Worm (Caenorhabditis elegans) whole organism, young adult: ENCODE results near the gene srsx-12.

Experiments
- F37B4.10 ChIP-seq: fragments of 200-800 bp; sonication (Bioruptor generic); IDR thresholded peaks from 2 replicates; pipeline ENCODE4 v1.3.6; 2022; ENCODE audit warnings: missing genetic modification characterization, missing compliant biosample characterization
- akir-1 ChIP-seq: fragments of 200-800 bp; sonication (Bioruptor generic); optimal IDR thresholded peaks from 2 replicates; lab custom pipeline; 2018; ENCODE audit warnings: mild to moderate bottlenecking, missing genetic modification characterization, moderate library complexity, missing compliant biosample characterization
- bed-1 ChIP-seq: fragments of 200-800 bp; sonication (Bioruptor generic); IDR thresholded peaks from 2 replicates; pipeline ENCODE4 v1.3.6; 2022; ENCODE audit warnings: missing genetic modification reagents, missing genetic modification characterization, missing compliant biosample characterization
- dpff-1 ChIP-seq: sonication (generic microtip); optimal IDR thresholded peaks from 2 replicates; lab custom pipeline; 2017; ENCODE audit warnings: mild to moderate bottlenecking, missing genetic modification characterization, missing compliant biosample characterization
- him-1 ChIP-seq: sonication (generic microtip); optimal IDR thresholded peaks from 2 replicates; lab custom pipeline; 2016; ENCODE audit warnings: missing genotype, missing genetic modification reagents, missing genetic modification characterization, missing compliant biosample characterization
- madf-3 ChIP-seq: fragments of 200-800 bp; sonication (Bioruptor generic); IDR thresholded peaks from 2 replicates; pipeline ENCODE4 v1.3.6; 2022; ENCODE audit warnings: missing genetic modification reagents, missing genetic modification characterization, missing compliant biosample characterization
- ztf-25 ChIP-seq: fragments of 200-800 bp; sonication (Bioruptor generic); IDR thresholded peaks from 2 replicates; pipeline ENCODE4 v1.3.6; 2022; ENCODE audit warnings: missing genetic modification reagents, missing genetic modification characterization, missing compliant biosample characterization
- ztf-26 ChIP-seq: sonication (generic microtip); optimal IDR thresholded peaks from 2 replicates; lab custom pipeline; 2017; ENCODE audit warnings: missing genetic modification characterization, missing compliant biosample characterization

ce11 chrV:4968775-4969174 lies 12.0 kb downstream of the srsx-12 start:
- TF ChIP-seq akir-1 = no peak
- TF ChIP-seq him-1 (tag; lab: Kevin White, UChicago) = no peak
- TF ChIP-seq ztf-25 (GFP tag; lab: Robert Waterston, UW) = no peak
- TF ChIP-seq dpff-1 (tag; lab: Kevin White, UChicago) = no peak
- no peak for TF ChIP-seq bed-1 (GFP tag; lab: Robert Waterston, UW)
- TF ChIP-seq ztf-26 (tag; lab: Kevin White, UChicago) = no peak
- TF ChIP-seq madf-3 = no peak
- no peak for TF ChIP-seq F37B4.10 (GFP tag; lab: Robert Waterston, UW)
